Worm (Caenorhabditis elegans): ENCODE measurements around the gene twk-22.

ce11 chrX:16283103-16283502 is 23.2 kb upstream of the twk-22 start, which contains the start of gene F52E10.2:
- TF ChIP-seq flt-1 (GFP tag; IDR thresholded peaks at IDR 0.05), result no peak
- no peak for TF ChIP-seq cog-1 (tag; optimal IDR thresholded peaks at IDR 0.05)

Measured in whole organism, midembryonic.